Fruit fly (Drosophila melanogaster) whole organism, adult: ENCODE results near the gene Ho.

Experiments
- CG11617 ChIP-seq: fragments of 200-800 bp; sonication (Bioruptor generic); optimal IDR thresholded peaks from 2 replicates; lab custom pipeline; 2017; ENCODE audit warnings: mild to moderate bottlenecking, missing biosample characterization, missing genetic modification reagents, missing genetic modification characterization
- CG1620 ChIP-seq: fragments of 200-800 bp; sonication (Bioruptor generic); optimal IDR thresholded peaks from 2 replicates; lab custom pipeline; 2016; ENCODE audit warnings: missing biosample characterization, missing genetic modification characterization
- CG5204 ChIP-seq: fragments of 200-800 bp; sonication (Bioruptor generic); optimal IDR thresholded peaks from 2 replicates; lab custom pipeline; 2016; ENCODE audit warnings: missing biosample characterization, missing genetic modification characterization
- CG7045 ChIP-seq: fragments of 200-800 bp; sonication (Bioruptor generic); optimal IDR thresholded peaks from 2 replicates; lab custom pipeline; 2017; ENCODE audit warnings: missing biosample characterization, mild to moderate bottlenecking, missing genetic modification characterization
- Clk ChIP-seq: fragments of 200-800 bp; sonication (Bioruptor generic); optimal IDR thresholded peaks from 2 replicates; lab custom pipeline; 2017; ENCODE audit warnings: missing biosample characterization, missing genetic modification characterization
- Mnt ChIP-seq: fragments of 200-800 bp; sonication (Bioruptor generic); optimal IDR thresholded peaks from 2 replicates; lab custom pipeline; 2016; ENCODE audit warnings: missing biosample characterization, mild to moderate bottlenecking, missing genetic modification characterization
- cnc ChIP-seq, 2 experiments: fragments of >200 bp; optimal IDR thresholded peaks; 2 replicates each; lab custom pipeline; 2017
- kay ChIP-seq: fragments of 200-800 bp; sonication (Bioruptor generic); peaks from one replicate; lab custom pipeline; 2016; ENCODE audit warnings: missing biosample characterization, missing genetic modification characterization, borderline replicate concordance
- pad ChIP-seq: fragments of 200-800 bp; sonication (Bioruptor generic); optimal IDR thresholded peaks from 3 replicates; lab custom pipeline; 2017; ENCODE audit warnings: missing biosample characterization, missing genetic modification characterization, mild to moderate bottlenecking, moderate library complexity, missing genetic modification reagents

DNA sequence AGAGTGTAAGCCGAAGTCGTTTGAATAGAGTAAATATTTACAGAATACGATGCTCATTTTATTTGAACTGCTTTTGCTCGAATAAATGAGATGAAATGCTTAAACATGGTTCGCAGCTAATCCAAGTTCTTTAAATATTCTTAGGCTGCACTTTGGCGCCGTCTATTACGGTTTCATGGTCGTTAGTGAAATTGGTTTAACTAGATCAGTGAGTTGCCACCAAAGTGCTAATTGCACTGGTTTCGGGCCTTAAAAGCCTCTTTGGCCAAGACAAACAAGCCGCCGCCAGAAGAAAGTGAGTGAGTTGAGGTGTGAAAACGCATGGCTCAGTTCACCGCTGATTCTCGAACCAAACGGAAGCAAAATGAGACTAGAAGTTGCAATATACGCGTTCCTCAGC is 31.8 kb downstream of the Ho start, which contains the start of gene CG14720:
- TF ChIP-seq pad (GFP tag; lab: Kevin White, UChicago) (no peak), kay (GFP tag; lab: Kevin White, UChicago) (no peak), CG1620 (GFP tag; lab: Kevin White, UChicago) (no peak), Clk (GFP tag; lab: Kevin White, UChicago) (no peak), CG11617 (no peak), CG7045 (GFP tag; lab: Kevin White, UChicago) (no peak), Mnt (GFP tag; lab: Kevin White, UChicago) (no peak), CG5204 (GFP tag; lab: Kevin White, UChicago) (no peak), cnc (optimal IDR thresholded peaks at IDR 0.05; lab: Kevin White, UChicago) (no peak)
